Fruit fly (Drosophila melanogaster) whole organism, prepupa: ENCODE data around the gene Cubn2.

Experiments used
- CG6854 ChIP-seq: fragments of 200-800 bp; sonication (Bioruptor generic); optimal IDR thresholded peaks from 2 replicates; lab custom pipeline; 2017; ENCODE audit warnings: missing biosample characterization, mild to moderate bottlenecking, missing genetic modification characterization
- Ets96B ChIP-seq: fragments of 200-800 bp; optimal IDR thresholded peaks from 2 replicates; lab custom pipeline; 2019; ENCODE audit warnings: missing biosample characterization, mild to moderate bottlenecking, missing genetic modification characterization, moderate library complexity
- Gug ChIP-seq: fragments of 200-800 bp; sonication (Bioruptor generic); IDR thresholded peaks from 2 replicates; pipeline ENCODE4 v1.3.6; 2022; ENCODE audit warnings: missing biosample characterization, missing genetic modification characterization
- Lpt ChIP-seq: fragments of 200-800 bp; sonication (Bioruptor generic); optimal IDR thresholded peaks from 3 replicates; lab custom pipeline; 2016; ENCODE audit warnings: missing biosample characterization, missing genetic modification characterization
- dac ChIP-seq: fragments of 200-800 bp; sonication (Bioruptor generic); optimal IDR thresholded peaks from 2 replicates; lab custom pipeline; 2017; ENCODE audit warnings: missing biosample characterization, mild to moderate bottlenecking, missing genetic modification characterization
- fkh ChIP-seq: fragments of 200-800 bp; sonication (Bioruptor generic); optimal IDR thresholded peaks from 3 replicates; lab custom pipeline; 2017; ENCODE audit warnings: missing biosample characterization, mild to moderate bottlenecking, missing genetic modification characterization, moderate library complexity
- pdm3 ChIP-seq: fragments of 200-800 bp; sonication (Bioruptor generic); optimal IDR thresholded peaks from 3 replicates; lab custom pipeline; 2016; ENCODE audit warnings: missing biosample characterization, missing genetic modification characterization

DNA sequence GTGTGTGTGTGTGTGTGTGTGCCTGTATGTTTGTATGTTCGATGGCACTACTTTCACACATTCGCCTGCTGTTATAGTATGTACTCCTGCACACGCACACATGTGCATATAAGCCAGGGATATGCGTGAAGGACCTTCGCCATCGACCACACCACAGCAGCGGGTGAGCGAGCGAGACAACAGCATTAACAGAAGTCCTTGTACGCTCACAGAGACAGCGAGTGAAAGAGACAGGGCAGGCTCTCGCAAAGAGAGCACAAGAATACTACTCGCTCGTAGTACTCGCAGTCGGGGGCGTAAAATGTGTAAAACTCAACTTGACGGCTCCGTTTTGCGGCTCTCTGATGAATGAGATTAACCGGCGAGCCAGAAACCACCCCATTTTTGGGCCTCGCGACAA is 49.6 kb downstream of the Cubn2 start:
- TF ChIP-seq pdm3 (no peak), dac (no peak), CG6854 (GFP tag; lab: Kevin White, UChicago) (no peak), Lpt (GFP tag; lab: Kevin White, UChicago) (no peak), Ets96B (tag; lab: Kevin White, UChicago) (no peak), Gug (GFP tag; lab: Robert Waterston, UW) (no peak), fkh (GFP tag; lab: Kevin White, UChicago) (no peak)
